Fruit fly (Drosophila melanogaster): Measurements from ENCODE around the gene Pvf2.

DNA sequence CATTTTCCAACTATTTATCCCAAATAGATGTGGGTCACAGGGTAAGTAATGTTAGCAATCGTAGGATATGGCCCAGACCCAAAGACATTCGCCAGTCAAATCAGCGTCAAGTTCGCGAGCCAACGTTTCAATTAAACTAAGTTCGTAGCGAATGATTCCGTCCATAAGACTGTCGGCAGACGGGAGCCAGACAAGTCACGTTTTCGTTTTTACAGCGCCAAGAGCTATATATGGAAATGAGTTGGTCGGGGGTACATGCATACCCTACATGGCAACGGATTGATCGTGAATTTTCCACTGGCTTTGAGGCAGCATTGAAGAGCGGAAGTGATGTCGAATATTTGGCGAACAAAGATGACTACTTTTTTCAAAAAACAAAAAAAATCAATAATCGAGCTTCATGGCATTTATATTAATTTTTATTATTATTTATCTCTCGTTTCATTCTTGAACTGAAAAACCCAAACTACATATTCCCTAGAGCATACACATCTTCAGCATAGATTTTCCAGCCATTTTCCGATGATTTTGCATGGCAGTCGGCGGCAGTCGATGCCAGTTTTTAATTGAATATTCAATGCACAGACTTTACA is 33.2 kb upstream of the Pvf2 start:
- TF ChIP-seq CTCF (optimal IDR thresholded peaks at IDR 0.05) (no peak), CG8478 (optimal IDR thresholded peaks at IDR 0.05) (no peak)
